Worm (Caenorhabditis elegans): ENCODE data around the gene mfsd-13.2.

- TF ChIP-seq bed-2 (GFP tag; IDR thresholded peaks at IDR 0.05) = no peak
- no peak for TF ChIP-seq snpc-4 (GFP tag; optimal IDR thresholded peaks at IDR 0.05)
- no peak for TF ChIP-seq snpc-4 (tag; optimal IDR thresholded peaks at IDR 0.05)
- no peak for TF ChIP-seq unc-62 (GFP tag; optimal IDR thresholded peaks at IDR 0.05)
These were observed 33.7 kb upstream of the mfsd-13.2 start, which contains the start of gene E04F6.6 for ce11 chrII:7199308-7199707.
